ENCODE assay signal across 1 worm cellular context in genomic region chrV:3984178-3984577, ce11.
TF ChIP-seq lines count a peak whose summit lies in the region.

Gene nlp-29 (plus strand): TSS chrV:3984425.

TF ChIP-seq in whole organism, L1 larva, 84 proteins besides CTCF, POLR2A, EP300 and RAD21 (continued from another document):
- no peak for TF ChIP-seq isw-1 (GFP tag; IDR thresholded peaks at IDR 0.05; lab: Robert Waterston, UW)
- no peak for TF ChIP-seq zip-4 (GFP tag; optimal IDR thresholded peaks at IDR 0.05; lab: Kevin White, UChicago)
- peak; percentile 46 for TF ChIP-seq lin-14 (GFP tag; optimal IDR thresholded peaks at IDR 0.05; lab: Kevin White, UChicago)
- no peak for TF ChIP-seq sptf-1 (tag; optimal IDR thresholded peaks at IDR 0.05; lab: Kevin White, UChicago)
- TF ChIP-seq nhr-20 (tag; optimal IDR thresholded peaks at IDR 0.05; lab: Kevin White, UChicago), result peak; percentile 71
- no peak for TF ChIP-seq pax-3 (tag; optimal IDR thresholded peaks at IDR 0.05; lab: Kevin White, UChicago)
- no peak for TF ChIP-seq Y116A8C.19 (tag; optimal IDR thresholded peaks at IDR 0.05; lab: Kevin White, UChicago; ENCODE audit: borderline replicate concordance)
- no peak for TF ChIP-seq xbp-1 (tag; optimal IDR thresholded peaks at IDR 0.05; lab: Kevin White, UChicago)
- no peak for TF ChIP-seq nhr-237 (tag; optimal IDR thresholded peaks at IDR 0.05; lab: Kevin White, UChicago)
- peak; percentile 86 for TF ChIP-seq nhr-85 (tag; lab: Kevin White, UChicago)
- TF ChIP-seq ama-1 (optimal IDR thresholded peaks at IDR 0.05; lab: Kevin White, UChicago), result no peak
- no peak for TF ChIP-seq unc-62 (GFP tag; optimal IDR thresholded peaks at IDR 0.05; lab: Kevin White, UChicago)
- no peak for TF ChIP-seq lin-15B (tag; optimal IDR thresholded peaks at IDR 0.05; lab: Kevin White, UChicago)
- no peak for TF ChIP-seq ets-5 (GFP tag; IDR thresholded peaks at IDR 0.05; lab: Robert Waterston, UW)
- TF ChIP-seq grh-1 (GFP tag; IDR thresholded peaks at IDR 0.05; lab: Robert Waterston, UW), result 0 out of 2 replicates have a peak, but pooled peaks have one; percentile 24
- TF ChIP-seq nhr-76 (tag; optimal IDR thresholded peaks at IDR 0.05; lab: Kevin White, UChicago), result no peak
- no peak for TF ChIP-seq ceh-63 (GFP tag; optimal IDR thresholded peaks at IDR 0.05; lab: Kevin White, UChicago)
- no peak for TF ChIP-seq egl-13 (tag; optimal IDR thresholded peaks at IDR 0.05; lab: Kevin White, UChicago)
- TF ChIP-seq mef-2 (tag; optimal IDR thresholded peaks at IDR 0.05; lab: Kevin White, UChicago), result no peak
- TF ChIP-seq ceh-90 (tag; optimal IDR thresholded peaks at IDR 0.05; lab: Kevin White, UChicago), result no peak
- no peak for TF ChIP-seq fos-1 (tag; optimal IDR thresholded peaks at IDR 0.05; lab: Kevin White, UChicago)
- TF ChIP-seq ztf-11 (tag; optimal IDR thresholded peaks at IDR 0.05; lab: Kevin White, UChicago), result no peak
- peak; percentile 58 for TF ChIP-seq nhr-71 (tag; optimal IDR thresholded peaks at IDR 0.05; lab: Kevin White, UChicago)
- TF ChIP-seq dpl-1 (GFP tag; optimal IDR thresholded peaks at IDR 0.05; lab: Kevin White, UChicago), result no peak
- TF ChIP-seq lsy-2 (tag; optimal IDR thresholded peaks at IDR 0.05; lab: Kevin White, UChicago), result no peak
- no peak for TF ChIP-seq nhr-12 (tag; optimal IDR thresholded peaks at IDR 0.05; lab: Kevin White, UChicago)
- no peak for TF ChIP-seq fkh-4 (tag; optimal IDR thresholded peaks at IDR 0.05; lab: Kevin White, UChicago; ENCODE audit: borderline replicate concordance)
- no peak for TF ChIP-seq skn-1 (tag; optimal IDR thresholded peaks at IDR 0.05; lab: Kevin White, UChicago)
- TF ChIP-seq ztf-4 (tag; optimal IDR thresholded peaks at IDR 0.05; lab: Kevin White, UChicago), result no peak
- no peak for TF ChIP-seq rnt-1 (tag; optimal IDR thresholded peaks at IDR 0.05; lab: Kevin White, UChicago)
- TF ChIP-seq C16A3.4 (tag; optimal IDR thresholded peaks at IDR 0.05; lab: Kevin White, UChicago), result no peak
- no peak for TF ChIP-seq efl-1 (optimal IDR thresholded peaks at IDR 0.05; lab: Kevin White, UChicago)
- no peak for TF ChIP-seq efl-1 (GFP tag; optimal IDR thresholded peaks at IDR 0.05 in 1 of 2; lab: Kevin White, UChicago)
- no peak for TF ChIP-seq unc-30 (tag; optimal IDR thresholded peaks at IDR 0.05; lab: Kevin White, UChicago)
- TF ChIP-seq nhr-84 (tag; optimal IDR thresholded peaks at IDR 0.05; lab: Kevin White, UChicago), result no peak
- TF ChIP-seq lir-3 (tag; optimal IDR thresholded peaks at IDR 0.05; lab: Kevin White, UChicago; ENCODE audit: poor library complexity), result no peak
- TF ChIP-seq lin-35 (GFP tag; optimal IDR thresholded peaks at IDR 0.05; lab: Kevin White, UChicago), result peak in 1 of 2 experiments; percentile 15
- no peak for TF ChIP-seq hpl-2 (GFP tag; optimal IDR thresholded peaks at IDR 0.05; lab: Kevin White, UChicago)
- TF ChIP-seq unc-130 (tag; optimal IDR thresholded peaks at IDR 0.05; lab: Kevin White, UChicago), result no peak
- no peak for TF ChIP-seq ceh-8 (GFP tag; optimal IDR thresholded peaks at IDR 0.05; lab: Kevin White, UChicago)
- TF ChIP-seq ceh-88 (GFP tag; IDR thresholded peaks at IDR 0.05; lab: Robert Waterston, UW), result no peak
- no peak for TF ChIP-seq fkh-8 (tag; optimal IDR thresholded peaks at IDR 0.05; lab: Kevin White, UChicago)
- TF ChIP-seq sox-4 (tag; optimal IDR thresholded peaks at IDR 0.05; lab: Kevin White, UChicago), result no peak
- TF ChIP-seq mab-9 (GFP tag; IDR thresholded peaks at IDR 0.05; lab: Robert Waterston, UW), result no peak
- no peak for TF ChIP-seq egl-27 (tag; optimal IDR thresholded peaks at IDR 0.05; lab: Kevin White, UChicago)
- no peak for TF ChIP-seq aha-1 (tag; optimal IDR thresholded peaks at IDR 0.05; lab: Kevin White, UChicago)
- TF ChIP-seq dsc-1 (tag; optimal IDR thresholded peaks at IDR 0.05; lab: Kevin White, UChicago), result no peak
- TF ChIP-seq hlh-17 (GFP tag; optimal IDR thresholded peaks at IDR 0.05; lab: Kevin White, UChicago; ENCODE audit: borderline replicate concordance), result no peak
- no peak for TF ChIP-seq nhr-90 (tag; optimal IDR thresholded peaks at IDR 0.05; lab: Kevin White, UChicago; ENCODE audit: poor library complexity)
- TF ChIP-seq nhr-19 (GFP tag; conservative IDR thresholded peaks at IDR 0.05; lab: Robert Waterston, UW), result no peak
- TF ChIP-seq hlh-4 (tag; optimal IDR thresholded peaks at IDR 0.05; lab: Kevin White, UChicago), result no peak
- TF ChIP-seq sup-37 (GFP tag; optimal IDR thresholded peaks at IDR 0.05; lab: Kevin White, UChicago), result no peak
- TF ChIP-seq nhr-11 (tag; optimal IDR thresholded peaks at IDR 0.05; lab: Kevin White, UChicago), result no peak
- TF ChIP-seq lin-13 (GFP tag; optimal IDR thresholded peaks at IDR 0.05; lab: Kevin White, UChicago), result no peak
- no peak for TF ChIP-seq F16B12.6 (tag; optimal IDR thresholded peaks at IDR 0.05; lab: Kevin White, UChicago)
- TF ChIP-seq aly-2 (tag; optimal IDR thresholded peaks at IDR 0.05; lab: Kevin White, UChicago), result no peak
- no peak for TF ChIP-seq snpc-4 (tag; optimal IDR thresholded peaks at IDR 0.05; lab: Kevin White, UChicago)
- no peak for TF ChIP-seq vab-15 (tag; optimal IDR thresholded peaks at IDR 0.05; lab: Kevin White, UChicago)
- TF ChIP-seq ceh-82 (tag; optimal IDR thresholded peaks at IDR 0.05; lab: Kevin White, UChicago), result no peak
- no peak for TF ChIP-seq swsn-7 (tag; optimal IDR thresholded peaks at IDR 0.05; lab: Kevin White, UChicago)
